Worm (Caenorhabditis elegans) whole organism, L4/young adult: Measurements from ENCODE around the gene F36H12.9.

Experiments used
- W03F9.2 ChIP-seq: fragments of 150-350 bp; optimal IDR thresholded peaks from 2 replicates; lab custom pipeline; 2014; ENCODE audit warnings: missing biosample characterization, missing genetic modification characterization
- dao-5 ChIP-seq: sonication (generic microtip); optimal IDR thresholded peaks from 2 replicates; lab custom pipeline; 2016; ENCODE audit warnings: missing genotype, missing genetic modification characterization, moderate library complexity, missing compliant biosample characterization
- him-1 ChIP-seq: sonication (generic microtip); optimal IDR thresholded peaks from 2 replicates; lab custom pipeline; 2016; ENCODE audit warnings: missing genotype, missing genetic modification reagents, missing genetic modification characterization, missing compliant biosample characterization

ce11 chrIV:5291207-5291606, 34.4 kb downstream of the F36H12.9 start:
- TF ChIP-seq him-1 (tag; lab: Kevin White, UChicago), result no peak
- no peak for TF ChIP-seq W03F9.2 (tag; lab: Kevin White, UChicago)
- TF ChIP-seq dao-5, result no peak
